Worm (Caenorhabditis elegans): ENCODE measurements around the gene F58E6.6.
A peak's percentile ranks its signal among the peaks of the same experiment; 100 is the strongest.

The F58E6.6 gene

DNA sequence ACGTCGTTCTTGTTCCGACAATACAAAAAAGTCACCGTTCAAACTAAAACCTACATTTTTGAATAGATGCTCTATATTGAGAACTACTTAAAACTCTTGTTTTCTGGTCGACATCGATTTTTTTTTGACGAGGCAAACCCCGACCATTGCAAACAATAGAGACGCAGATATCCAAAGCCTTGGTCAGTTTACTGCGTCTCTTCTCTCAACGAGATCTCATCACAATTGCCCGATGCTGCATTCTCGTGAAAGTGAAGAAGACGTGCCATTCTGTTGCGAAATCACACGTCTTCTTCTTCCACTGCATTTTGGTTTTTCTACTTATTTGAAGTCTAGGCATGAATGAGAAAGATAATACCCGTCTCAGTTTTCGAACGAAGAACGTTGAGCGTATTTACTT is 48.4 kb downstream of the F58E6.6 start:
- TF ChIP-seq F13H6.1 (tag; optimal IDR thresholded peaks at IDR 0.05) (no peak), ceh-31 (tag; optimal IDR thresholded peaks at IDR 0.05) (peak; percentile 65), ceh-34 (tag; optimal IDR thresholded peaks at IDR 0.05) (no peak), ceh-30 (tag; optimal IDR thresholded peaks at IDR 0.05) (no peak), fkh-6 (tag; optimal IDR thresholded peaks at IDR 0.05) (no peak), ahr-1 (tag; optimal IDR thresholded peaks at IDR 0.05) (no peak), unc-55 (GFP tag; optimal IDR thresholded peaks at IDR 0.05) (peak; percentile 36), ceh-48 (tag; optimal IDR thresholded peaks at IDR 0.05) (peak; percentile 76), nfya-1 (tag; optimal IDR thresholded peaks at IDR 0.05) (peak; percentile 43), ceh-19 (GFP tag; optimal IDR thresholded peaks at IDR 0.05) (peak; percentile 23)

DNA sequence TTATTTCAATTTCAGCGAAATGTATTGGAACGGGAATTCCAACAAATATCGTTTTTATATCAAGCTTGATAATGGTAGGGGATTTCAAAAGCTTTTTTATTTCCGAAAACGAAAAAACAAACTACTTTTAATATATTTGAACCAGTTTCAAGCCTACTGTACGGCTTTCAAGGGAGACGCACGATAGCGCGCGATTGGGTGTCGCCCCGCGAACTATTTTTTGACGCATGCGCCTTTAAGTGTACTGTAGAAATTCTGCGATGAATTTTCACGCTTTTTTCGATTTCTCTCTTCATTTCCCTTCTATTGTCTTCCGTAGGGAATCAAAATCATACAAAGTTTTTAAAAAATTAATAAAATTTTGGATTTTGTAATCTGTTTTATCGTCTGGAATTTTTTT is 49.3 kb downstream of the F58E6.6 start:
- TF ChIP-seq ceh-48 (tag; optimal IDR thresholded peaks at IDR 0.05): no peak
- no peak for TF ChIP-seq fax-1 (tag; optimal IDR thresholded peaks at IDR 0.05)
- TF ChIP-seq ttx-3 (tag; optimal IDR thresholded peaks at IDR 0.05): no peak
- no peak for TF ChIP-seq ceh-18 (tag; optimal IDR thresholded peaks at IDR 0.05)
- TF ChIP-seq tbx-2 (tag; optimal IDR thresholded peaks at IDR 0.05): no peak

DNA sequence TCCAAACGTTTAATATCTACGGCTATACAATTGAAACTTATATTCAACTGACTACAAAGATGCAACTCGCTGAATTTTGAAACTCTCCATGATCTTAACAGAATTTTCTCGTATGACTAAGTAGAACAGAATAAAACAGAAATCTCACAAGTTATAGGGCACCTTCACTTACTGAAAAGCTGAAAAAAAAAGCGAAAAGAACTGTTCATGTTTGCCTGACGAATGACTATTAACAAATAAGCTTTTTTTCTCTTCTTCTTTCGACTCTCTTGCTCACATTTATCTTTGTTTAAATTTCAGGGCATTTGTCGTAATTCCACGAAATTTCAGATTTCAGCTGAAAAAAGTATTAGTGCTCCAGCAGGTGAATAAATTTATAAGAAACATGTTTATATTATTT is 50.1 kb downstream of the F58E6.6 start, which contains the start of gene xbx-6:
Gene xbx-6 (plus strand): TSS at position 301 of the 400 bp plus-strand sequence.
- TF ChIP-seq pros-1 (tag; optimal IDR thresholded peaks at IDR 0.05): no peak
- TF ChIP-seq ceh-2 (tag; optimal IDR thresholded peaks at IDR 0.05): no peak
- TF ChIP-seq ceh-24 (tag; optimal IDR thresholded peaks at IDR 0.05): no peak
- no peak for TF ChIP-seq unc-86 (tag; optimal IDR thresholded peaks at IDR 0.05)
- no peak for TF ChIP-seq lim-6 (tag; optimal IDR thresholded peaks at IDR 0.05)
- no peak for TF ChIP-seq Y22D7AL.16 (tag; optimal IDR thresholded peaks at IDR 0.05)
- TF ChIP-seq ceh-22 (tag; optimal IDR thresholded peaks at IDR 0.05): no peak
- TF ChIP-seq sox-4 (tag; optimal IDR thresholded peaks at IDR 0.05): no peak
- no peak for TF ChIP-seq pha-4 (tag; optimal IDR thresholded peaks at IDR 0.05)
- no peak for TF ChIP-seq ref-2 (tag; optimal IDR thresholded peaks at IDR 0.05)
- TF ChIP-seq tbx-7 (tag; optimal IDR thresholded peaks at IDR 0.05): no peak
- no peak for TF ChIP-seq npax-4 (tag; optimal IDR thresholded peaks at IDR 0.05)
- no peak for TF ChIP-seq pag-3 (tag; optimal IDR thresholded peaks at IDR 0.05; ENCODE audit: borderline replicate concordance)
- no peak for TF ChIP-seq nhr-232 (tag; optimal IDR thresholded peaks at IDR 0.05)
- TF ChIP-seq ceh-30 (tag; optimal IDR thresholded peaks at IDR 0.05): no peak

Data from whole organism, late embryonic.